Fruit fly (Drosophila melanogaster) whole organism, embryonic: ENCODE results near the gene NijC.
A peak's percentile ranks its signal among the peaks of the same experiment; 100 is the strongest.

Experiments used
- Atf-2 ChIP-seq: fragments of 200-800 bp; sonication (Bioruptor generic); optimal IDR thresholded peaks from 2 replicates; lab custom pipeline; 2016; ENCODE audit warnings: missing biosample characterization, missing genetic modification characterization
- Atf3 ChIP-seq: fragments of 200-800 bp; sonication (Bioruptor generic); optimal IDR thresholded peaks from 3 replicates; lab custom pipeline; 2016; ENCODE audit warnings: missing biosample characterization, missing genetic modification characterization
- Bteb2 ChIP-seq: fragments of 200-800 bp; sonication (Bioruptor generic); optimal IDR thresholded peaks from 2 replicates; lab custom pipeline; 2016; ENCODE audit warnings: missing biosample characterization, missing genetic modification characterization
- CG10321 ChIP-seq: fragments of 200-800 bp; sonication (Bioruptor generic); IDR thresholded peaks from 2 replicates; pipeline ENCODE4 v1.3.6; 2022; ENCODE audit warnings: missing biosample characterization, missing genetic modification characterization
- CG11504 ChIP-seq: fragments of 200-800 bp; sonication (Bioruptor generic); optimal IDR thresholded peaks from 3 replicates; lab custom pipeline; 2019; ENCODE audit warnings: missing biosample characterization, mild to moderate bottlenecking, missing genetic modification characterization, moderate library complexity
- CG11723 ChIP-seq: fragments of 200-800 bp; sonication (Bioruptor generic); optimal IDR thresholded peaks from 2 replicates; lab custom pipeline; 2017; ENCODE audit warnings: missing biosample characterization, mild to moderate bottlenecking, missing genetic modification characterization
- CG13424 ChIP-seq: fragments of 200-800 bp; sonication (Bioruptor generic); optimal IDR thresholded peaks from 2 replicates; lab custom pipeline; 2019; ENCODE audit warnings: missing biosample characterization, mild to moderate bottlenecking, missing genetic modification characterization, moderate library complexity
- CG13624 ChIP-seq: fragments of 200-800 bp; sonication (Bioruptor generic); optimal IDR thresholded peaks from 2 replicates; lab custom pipeline; 2016; ENCODE audit warnings: missing biosample characterization, missing genetic modification characterization
- CG17186 ChIP-seq: fragments of 200-800 bp; sonication (Bioruptor generic); optimal IDR thresholded peaks from 3 replicates; lab custom pipeline; 2017; ENCODE audit warnings: missing biosample characterization, missing genetic modification reagents, missing genetic modification characterization
- CG18262 ChIP-seq: fragments of 200-800 bp; optimal IDR thresholded peaks from 3 replicates; lab custom pipeline; 2019; ENCODE audit warnings: missing biosample characterization, mild to moderate bottlenecking, missing genetic modification characterization, moderate library complexity
- CG18476 ChIP-seq: fragments of 200-800 bp; sonication (Bioruptor generic); optimal IDR thresholded peaks from 2 replicates; lab custom pipeline; 2016; ENCODE audit warnings: missing biosample characterization, mild to moderate bottlenecking, missing genetic modification characterization
- CG18599 ChIP-seq: fragments of 200-800 bp; sonication (Bioruptor generic); optimal IDR thresholded peaks from 3 replicates; lab custom pipeline; 2017; ENCODE audit warnings: missing biosample characterization, missing genetic modification characterization, mild to moderate bottlenecking, moderate library complexity, missing genetic modification reagents
- CG2678 ChIP-seq: fragments of 200-800 bp; sonication (Bioruptor generic); optimal IDR thresholded peaks from 3 replicates; lab custom pipeline; 2019; ENCODE audit warnings: missing biosample characterization, mild to moderate bottlenecking, missing genetic modification characterization, moderate library complexity
- CG7839 ChIP-seq: fragments of 200-800 bp; sonication (Bioruptor generic); optimal IDR thresholded peaks from 3 replicates; lab custom pipeline; 2018; ENCODE audit warnings: missing biosample characterization, mild to moderate bottlenecking, missing genetic modification characterization, moderate library complexity
- CG8281 ChIP-seq: fragments of 200-800 bp; sonication (Bioruptor generic); optimal IDR thresholded peaks from 2 replicates; lab custom pipeline; 2018; ENCODE audit warnings: missing biosample characterization, mild to moderate bottlenecking, missing genetic modification characterization, moderate library complexity
- Camta ChIP-seq: fragments of 200-800 bp; sonication (Bioruptor generic); optimal IDR thresholded peaks from 2 replicates; lab custom pipeline; 2016; ENCODE audit warnings: missing biosample characterization, missing genetic modification characterization
- CrebB ChIP-seq: fragments of 200-800 bp; sonication (Bioruptor generic); optimal IDR thresholded peaks from 3 replicates; lab custom pipeline; 2018; ENCODE audit warnings: missing biosample characterization, mild to moderate bottlenecking, missing genetic modification characterization
- D19B ChIP-seq: fragments of 200-800 bp; sonication (Bioruptor generic); optimal IDR thresholded peaks from 2 replicates; lab custom pipeline; 2017; ENCODE audit warnings: missing biosample characterization, mild to moderate bottlenecking, missing genetic modification characterization
- Dip3 ChIP-seq: fragments of 200-800 bp; sonication (Bioruptor generic); optimal IDR thresholded peaks from 3 replicates; lab custom pipeline; 2016; ENCODE audit warnings: missing biosample characterization, missing genetic modification characterization
- Hmx ChIP-seq: fragments of 200-800 bp; sonication (Bioruptor generic); optimal IDR thresholded peaks from 2 replicates; lab custom pipeline; 2016; ENCODE audit warnings: missing biosample characterization, missing genetic modification characterization
- NC2β ChIP-seq: fragments of 200-800 bp; sonication (Bioruptor generic); optimal IDR thresholded peaks from 2 replicates; lab custom pipeline; 2016; ENCODE audit warnings: missing biosample characterization, missing genetic modification characterization
- NK7.1 ChIP-seq: fragments of 200-800 bp; sonication (Bioruptor generic); optimal IDR thresholded peaks from 3 replicates; lab custom pipeline; 2016; ENCODE audit warnings: missing biosample characterization, missing genetic modification characterization
- Neu2 ChIP-seq: fragments of 200-800 bp; sonication (Bioruptor generic); optimal IDR thresholded peaks from 3 replicates; lab custom pipeline; 2016; ENCODE audit warnings: missing biosample characterization, missing genetic modification characterization, borderline replicate concordance
- Rx ChIP-seq: fragments of 200-800 bp; sonication (Bioruptor generic); IDR thresholded peaks from 2 replicates; pipeline ENCODE4 v1.3.6; 2022; ENCODE audit warnings: missing biosample characterization, missing genetic modification characterization
- Sry-δ ChIP-seq: fragments of 200-800 bp; sonication (Bioruptor generic); optimal IDR thresholded peaks from 2 replicates; lab custom pipeline; 2016; ENCODE audit warnings: missing biosample characterization, missing genetic modification characterization
- Vsx1 ChIP-seq: fragments of 200-800 bp; sonication (Bioruptor generic); optimal IDR thresholded peaks from 2 replicates; lab custom pipeline; 2017; ENCODE audit warnings: missing biosample characterization, mild to moderate bottlenecking, missing genetic modification characterization, missing genetic modification reagents
- amos ChIP-seq: fragments of 200-800 bp; sonication (Bioruptor generic); IDR thresholded peaks from 2 replicates; pipeline ENCODE4 v1.3.6; 2022; ENCODE audit warnings: missing biosample characterization, missing genetic modification characterization; ENCODE audit not compliant: partially characterized antibody
- ap ChIP-seq: fragments of 200-800 bp; sonication (Bioruptor generic); IDR thresholded peaks from 2 replicates; pipeline ENCODE4 v1.3.6; 2022; ENCODE audit warnings: missing biosample characterization, missing genetic modification characterization
- ase ChIP-seq: fragments of 200-800 bp; sonication (Bioruptor generic); IDR thresholded peaks from 3 replicates; pipeline ENCODE4 v1.3.6; 2022; ENCODE audit warnings: missing biosample characterization, missing genetic modification characterization
- ash1 ChIP-seq: fragments of 200-800 bp; sonication (Bioruptor generic); optimal IDR thresholded peaks from 2 replicates; lab custom pipeline; 2018; ENCODE audit warnings: missing biosample characterization, mild to moderate bottlenecking, missing genetic modification characterization
- bcd ChIP-seq: fragments of 200-800 bp; sonication (Bioruptor generic); optimal IDR thresholded peaks from 2 replicates; lab custom pipeline; 2017; ENCODE audit warnings: missing biosample characterization, mild to moderate bottlenecking, missing genetic modification characterization
- bowl ChIP-seq: fragments of 200-800 bp; sonication (Bioruptor generic); IDR thresholded peaks from 2 replicates; pipeline ENCODE4 v1.3.6; 2022; ENCODE audit warnings: missing biosample characterization, missing genetic modification characterization
- br ChIP-seq: fragments of >200 bp; optimal IDR thresholded peaks from 2 replicates; lab custom pipeline; 2017
- croc ChIP-seq: fragments of 200-800 bp; sonication (Bioruptor generic); conservative IDR thresholded peaks from 3 replicates; pipeline ENCODE4 v1.3.6; 2022; ENCODE audit warnings: missing biosample characterization, missing genetic modification characterization
- dati ChIP-seq: fragments of 200-800 bp; sonication (Bioruptor generic); IDR thresholded peaks from 2 replicates; pipeline ENCODE4 v1.3.6; 2022; ENCODE audit warnings: missing biosample characterization, missing genetic modification characterization
- gce ChIP-seq: fragments of 200-800 bp; sonication (Bioruptor generic); IDR thresholded peaks from 3 replicates; pipeline ENCODE4 v1.3.6; 2022; ENCODE audit warnings: missing biosample characterization, missing genetic modification characterization
- gcm ChIP-seq: fragments of 200-800 bp; sonication (Bioruptor generic); optimal IDR thresholded peaks from 2 replicates; lab custom pipeline; 2019; ENCODE audit warnings: missing biosample characterization, mild to moderate bottlenecking, missing genetic modification characterization, moderate library complexity
- lab ChIP-seq: fragments of 200-800 bp; sonication (Bioruptor generic); optimal IDR thresholded peaks from 3 replicates; lab custom pipeline; 2017; ENCODE audit warnings: missing biosample characterization, missing genetic modification characterization, mild to moderate bottlenecking, moderate library complexity, missing genetic modification reagents
- mirr ChIP-seq: fragments of 200-800 bp; sonication (Bioruptor generic); optimal IDR thresholded peaks from 3 replicates; lab custom pipeline; 2018; ENCODE audit warnings: missing biosample characterization, mild to moderate bottlenecking, missing genetic modification characterization
- mld ChIP-seq: fragments of 200-800 bp; sonication (Bioruptor generic); IDR thresholded peaks from 3 replicates; pipeline ENCODE4 v1.3.6; 2022; ENCODE audit warnings: missing biosample characterization, missing genetic modification characterization; ENCODE audit not compliant: partially characterized antibody
- p53 ChIP-seq: fragments of 200-800 bp; sonication (Bioruptor generic); optimal IDR thresholded peaks from 2 replicates; lab custom pipeline; 2016; ENCODE audit warnings: missing biosample characterization, missing genetic modification characterization
- run ChIP-seq: fragments of 200-800 bp; sonication (Bioruptor generic); optimal IDR thresholded peaks from 3 replicates; lab custom pipeline; 2018; ENCODE audit warnings: missing biosample characterization, mild to moderate bottlenecking, missing genetic modification characterization
- slou ChIP-seq: fragments of 200-800 bp; sonication (Bioruptor generic); optimal IDR thresholded peaks from 3 replicates; lab custom pipeline; 2016; ENCODE audit warnings: missing biosample characterization, missing genetic modification characterization
- so ChIP-seq: fragments of 200-800 bp; sonication (Bioruptor generic); IDR thresholded peaks from 3 replicates; pipeline ENCODE4 v1.3.6; 2022; ENCODE audit warnings: missing biosample characterization, missing genetic modification characterization
- ssp ChIP-seq: fragments of 200-800 bp; sonication (Bioruptor generic); IDR thresholded peaks from 2 replicates; pipeline ENCODE4 v1.3.6; 2022; ENCODE audit warnings: missing biosample characterization, missing genetic modification characterization
- stc ChIP-seq: fragments of 200-800 bp; sonication (Bioruptor generic); IDR thresholded peaks from 2 replicates; pipeline ENCODE4 v1.3.6; 2022; ENCODE audit warnings: missing biosample characterization, missing genetic modification characterization
- trh ChIP-seq: fragments of 200-800 bp; sonication (Bioruptor generic); optimal IDR thresholded peaks from 2 replicates; lab custom pipeline; 2016; ENCODE audit warnings: missing biosample characterization, missing genetic modification characterization
- tup ChIP-seq: fragments of 200-800 bp; sonication (Bioruptor generic); optimal IDR thresholded peaks from 2 replicates; lab custom pipeline; 2016; ENCODE audit warnings: missing biosample characterization, mild to moderate bottlenecking, missing genetic modification characterization, moderate library complexity
- vvl ChIP-seq: fragments of 200-800 bp; sonication (Bioruptor generic); IDR thresholded peaks from 2 replicates; pipeline ENCODE4 v1.3.6; 2022; ENCODE audit warnings: missing biosample characterization, missing genetic modification characterization
- wor ChIP-seq: fragments of 200-800 bp; sonication (Bioruptor generic); IDR thresholded peaks from 2 replicates; pipeline ENCODE4 v1.3.6; 2022; ENCODE audit warnings: missing biosample characterization, missing genetic modification characterization
- zen2 ChIP-seq: fragments of 200-800 bp; sonication (Bioruptor generic); IDR thresholded peaks from 3 replicates; pipeline ENCODE4 v1.3.6; 2022; ENCODE audit warnings: missing biosample characterization, missing genetic modification characterization; ENCODE audit not compliant: partially characterized antibody

The NijC gene

DNA sequence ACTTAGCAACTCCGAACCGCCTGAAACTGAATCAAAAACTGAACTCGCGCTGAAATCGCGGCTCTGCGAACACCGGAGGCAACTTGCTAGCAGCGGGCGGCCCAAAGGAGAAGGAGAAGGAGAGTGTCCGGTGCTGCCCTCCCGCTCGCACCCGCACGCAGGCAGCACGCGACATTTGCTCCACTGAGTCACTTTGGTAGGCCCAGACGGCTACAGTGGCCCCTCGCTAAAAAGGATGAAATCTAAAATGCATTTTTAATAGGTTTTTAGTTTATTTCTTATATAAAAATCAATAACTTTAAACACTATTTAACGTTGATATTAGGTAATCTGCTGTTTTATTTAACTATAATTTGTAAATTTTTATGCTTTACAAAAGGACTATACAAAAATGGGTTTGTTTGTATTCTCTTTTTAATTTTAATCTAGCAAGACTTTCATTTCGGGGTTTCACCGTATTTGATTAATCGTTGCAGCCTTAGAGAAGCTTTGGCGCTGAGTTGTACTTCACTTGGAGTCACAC is 27.5 kb downstream of the NijC start, which contains the start of gene Men (continued):
- TF ChIP-seq amos (GFP tag; lab: Robert Waterston, UW): no peak
- peak; percentile 63 for TF ChIP-seq CG18262
- TF ChIP-seq slou (GFP tag; lab: Kevin White, UChicago): no peak
- TF ChIP-seq stc: peak; percentile 64
- peak; percentile 85 for TF ChIP-seq CG11504 (tag; lab: Kevin White, UChicago)
- no peak for TF ChIP-seq mld
- TF ChIP-seq CG11723 (GFP tag; lab: Kevin White, UChicago): no peak
- TF ChIP-seq ap (GFP tag; lab: Robert Waterston, UW): peak; percentile 37; the same call in 1 of the 2 replicates
- no peak for TF ChIP-seq trh (GFP tag; lab: Kevin White, UChicago)
- peak; percentile 59; the same call in 1 of the 3 replicates for TF ChIP-seq so (GFP tag; lab: Robert Waterston, UW)
- no peak for TF ChIP-seq Neu2 (GFP tag; lab: Kevin White, UChicago)
- TF ChIP-seq mirr (GFP tag; lab: Kevin White, UChicago): no peak
- peak; percentile 61 for TF ChIP-seq CG18599 (GFP tag; lab: Kevin White, UChicago)
- peak; percentile 16 for TF ChIP-seq Vsx1
- no peak for TF ChIP-seq Camta (GFP tag; lab: Kevin White, UChicago)
- peak; percentile 49; the same call in 1 of the 2 replicates for TF ChIP-seq dati
- TF ChIP-seq Atf-2 (GFP tag; lab: Kevin White, UChicago): no peak
- peak; percentile 48 for TF ChIP-seq CG18476 (GFP tag; lab: Kevin White, UChicago)
- no peak for TF ChIP-seq Bteb2 (GFP tag; lab: Kevin White, UChicago)
- TF ChIP-seq Sry-δ (GFP tag; lab: Kevin White, UChicago): no peak
- peak; percentile 82 for TF ChIP-seq CG7839
- no peak for TF ChIP-seq CrebB (tag; lab: Kevin White, UChicago)
- TF ChIP-seq vvl: peak; percentile 72
- peak; percentile 75 for TF ChIP-seq lab (GFP tag; lab: Kevin White, UChicago)
- TF ChIP-seq croc (GFP tag; lab: Robert Waterston, UW): peak; percentile 29; the same call in 2 of the 3 replicates
- no peak for TF ChIP-seq br (lab: Kevin White, UChicago)
- TF ChIP-seq CG8281 (tag; lab: Kevin White, UChicago): peak; percentile 2
- TF ChIP-seq Dip3 (GFP tag; lab: Kevin White, UChicago): no peak
- no peak for TF ChIP-seq CG17186 (GFP tag; lab: Kevin White, UChicago)
- TF ChIP-seq CG2678 (tag; lab: Kevin White, UChicago): peak; percentile 85
- no peak for TF ChIP-seq zen2 (GFP tag; lab: Robert Waterston, UW)
- TF ChIP-seq run (tag; lab: Kevin White, UChicago): peak; percentile 31
- peak; percentile 49 for TF ChIP-seq ssp (GFP tag; lab: Robert Waterston, UW)
- no peak for TF ChIP-seq CG13624
- TF ChIP-seq Hmx (GFP tag; lab: Kevin White, UChicago): no peak
- TF ChIP-seq CG10321 (GFP tag; lab: Robert Waterston, UW): no peak
- TF ChIP-seq NK7.1 (GFP tag; lab: Kevin White, UChicago): no peak
- TF ChIP-seq bowl (GFP tag; lab: Robert Waterston, UW): no peak
- no peak for TF ChIP-seq tup
- no peak for TF ChIP-seq D19B (GFP tag; lab: Kevin White, UChicago)
- TF ChIP-seq wor (GFP tag; lab: Robert Waterston, UW): peak; percentile 10; the same call in 1 of the 2 replicates
- TF ChIP-seq ash1 (GFP tag; lab: Kevin White, UChicago): no peak
- TF ChIP-seq CG13424 (tag; lab: Kevin White, UChicago): peak; percentile 82
- TF ChIP-seq bcd (GFP tag; lab: Kevin White, UChicago): peak; percentile 61
- TF ChIP-seq gce (GFP tag; lab: Robert Waterston, UW): no peak; the same call in 2 of the 3 replicates
- 0 out of 3 replicates have a peak, but pooled peaks have one; percentile 24 for TF ChIP-seq ase (GFP tag; lab: Robert Waterston, UW)
- no peak for TF ChIP-seq Atf3 (GFP tag; lab: Kevin White, UChicago)
- TF ChIP-seq gcm (GFP tag; lab: Kevin White, UChicago): peak; percentile 47
- no peak for TF ChIP-seq p53 (GFP tag; lab: Kevin White, UChicago)
- TF ChIP-seq NC2β (GFP tag; lab: Kevin White, UChicago): no peak
- no peak for TF ChIP-seq Rx (GFP tag; lab: Robert Waterston, UW)
